Worm (Caenorhabditis elegans) whole organism, mixed stage, embryonic: ENCODE data around the gene F21C10.7.

ENCODE experiments used
- ceh-83 ChIP-seq: fragments of 200-800 bp; sonication (Bioruptor generic); optimal IDR thresholded peaks from 2 replicates; lab custom pipeline; 2018; ENCODE audit warnings: mild to moderate bottlenecking, missing genetic modification characterization, missing compliant biosample characterization
- ces-1 ChIP-seq: fragments of 150-350 bp; optimal IDR thresholded peaks from 2 replicates; lab custom pipeline; 2014; ENCODE audit warnings: missing biosample characterization, missing genetic modification reagents, missing genetic modification characterization
- drap-1 ChIP-seq: fragments of 200-800 bp; sonication (Bioruptor generic); optimal IDR thresholded peaks from 3 replicates; lab custom pipeline; 2018; ENCODE audit warnings: mild to moderate bottlenecking, missing genetic modification characterization, missing compliant biosample characterization
- elt-1 ChIP-seq: sonication (generic microtip); optimal IDR thresholded peaks from 2 replicates; lab custom pipeline; 2017; ENCODE audit warnings: missing genetic modification characterization, mild to moderate bottlenecking, missing compliant biosample characterization, antibody characterized with exemption, moderate library complexity, borderline replicate concordance; ENCODE audit not compliant: insufficient read depth
- elt-3 ChIP-seq: fragments of 150-350 bp; optimal IDR thresholded peaks from 2 replicates; lab custom pipeline; 2014; ENCODE audit warnings: missing biosample characterization, missing genetic modification characterization
- lin-13 ChIP-seq: fragments of 150-350 bp; optimal IDR thresholded peaks from 2 replicates; lab custom pipeline; 2014; ENCODE audit warnings: missing biosample characterization, missing genetic modification characterization
- mab-5 ChIP-seq: fragments of 150-350 bp; optimal IDR thresholded peaks from 2 replicates; lab custom pipeline; 2014; ENCODE audit warnings: missing biosample characterization, missing genetic modification characterization
- mls-2 ChIP-seq: sonication (generic microtip); optimal IDR thresholded peaks from 2 replicates; lab custom pipeline; 2016; ENCODE audit warnings: mild to moderate bottlenecking, missing genetic modification characterization, moderate library complexity, missing compliant biosample characterization
- nhr-237 ChIP-seq: fragments of 150-350 bp; optimal IDR thresholded peaks from 2 replicates; lab custom pipeline; 2014; ENCODE audit warnings: missing biosample characterization, missing genetic modification characterization
- pha-4 ChIP-seq: fragments of 150-350 bp; optimal IDR thresholded peaks from 2 replicates; lab custom pipeline; 2018; ENCODE audit warnings: missing biosample characterization, missing genetic modification reagents, missing genetic modification characterization
- snpc-4 ChIP-seq: fragments of 150-350 bp; optimal IDR thresholded peaks from 2 replicates; lab custom pipeline; 2014; ENCODE audit warnings: missing biosample characterization, missing genetic modification characterization
- unc-39 ChIP-seq: fragments of 150-350 bp; optimal IDR thresholded peaks from 2 replicates; lab custom pipeline; 2014; ENCODE audit warnings: missing biosample characterization, missing genetic modification characterization
- zip-8 ChIP-seq: fragments of 150-350 bp; optimal IDR thresholded peaks from 2 replicates; lab custom pipeline; 2014; ENCODE audit warnings: missing biosample characterization, missing genetic modification characterization

DNA sequence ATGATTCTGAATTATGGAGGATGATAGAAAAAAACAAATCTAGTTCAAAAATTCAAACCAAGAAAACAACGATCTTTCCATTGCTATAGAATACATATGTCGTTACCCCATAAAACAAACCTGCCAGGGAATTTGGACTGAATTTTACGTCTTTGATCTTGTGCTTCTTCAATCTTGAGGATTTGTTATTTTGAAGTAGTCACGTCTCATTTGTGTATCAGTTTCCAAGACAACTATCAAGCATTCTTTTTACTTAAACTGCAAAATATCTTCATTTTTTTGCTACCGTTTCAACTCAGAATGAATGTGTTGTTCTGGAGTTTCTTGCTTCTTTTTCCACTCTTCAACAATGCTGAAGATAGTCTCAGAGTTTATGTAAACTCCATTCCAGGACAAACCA, 18.2 kb downstream of the F21C10.7 start, which contains the start of gene F21C10.19:
- no peak for TF ChIP-seq zip-8 (tag; lab: Kevin White, UChicago)
- TF ChIP-seq mls-2 (tag; lab: Kevin White, UChicago), result no peak
- no peak for TF ChIP-seq pha-4 (tag; lab: Kevin White, UChicago)
- no peak for TF ChIP-seq nhr-237
- TF ChIP-seq drap-1, result no peak
- no peak for TF ChIP-seq lin-13 (tag; lab: Kevin White, UChicago)
- TF ChIP-seq elt-3 (tag; lab: Kevin White, UChicago), result no peak
- no peak for TF ChIP-seq snpc-4 (tag; lab: Kevin White, UChicago)
- no peak for TF ChIP-seq mab-5 (tag; lab: Kevin White, UChicago)
- no peak for TF ChIP-seq ceh-83 (GFP tag; lab: Kevin White, UChicago)
- TF ChIP-seq ces-1 (GFP tag; lab: Kevin White, UChicago), result no peak
- no peak for TF ChIP-seq unc-39 (tag; lab: Kevin White, UChicago)
- TF ChIP-seq elt-1, result no peak
